Fruit fly (Drosophila melanogaster) whole organism, wandering third instar larva: Measurements from ENCODE around the gene CG13026.
A peak's percentile ranks its signal among the peaks of the same experiment; 100 is the strongest.

Experiments
- Abd-B ChIP-seq: fragments of >200 bp; optimal IDR thresholded peaks from 2 replicates; lab custom pipeline; 2017; ENCODE audit warnings: missing biosample characterization, missing genetic modification characterization
- CG32264 ChIP-seq: fragments of 200-800 bp; sonication (Bioruptor generic); optimal IDR thresholded peaks from 2 replicates; lab custom pipeline; 2016; ENCODE audit warnings: missing biosample characterization, missing genetic modification characterization
- CG9705 ChIP-seq: fragments of 200-800 bp; sonication (Bioruptor generic); optimal IDR thresholded peaks from 2 replicates; lab custom pipeline; 2018; ENCODE audit warnings: missing biosample characterization, mild to moderate bottlenecking, missing genetic modification characterization
- CrebA ChIP-seq: fragments of 200-800 bp; sonication (Bioruptor generic); optimal IDR thresholded peaks from 2 replicates; lab custom pipeline; 2016; ENCODE audit warnings: missing biosample characterization, mild to moderate bottlenecking, missing genetic modification characterization, borderline replicate concordance
- Dfd ChIP-seq: fragments of >200 bp; optimal IDR thresholded peaks from 2 replicates; lab custom pipeline; 2017; ENCODE audit warnings: missing biosample characterization, missing genetic modification characterization
- Dif ChIP-seq: fragments of 200-275, 200-300 bp; sonication (Bioruptor generic); optimal IDR thresholded peaks from 2 replicates; lab custom pipeline; 2018; ENCODE audit warnings: missing biosample characterization, missing genetic modification characterization; ENCODE audit not compliant: partially characterized antibody
- GATAd ChIP-seq: sonication (Bioruptor generic); optimal IDR thresholded peaks from 2 replicates; lab custom pipeline; 2016; ENCODE audit warnings: missing biosample characterization, missing genetic modification characterization
- HLH106 ChIP-seq: fragments of 200-800 bp; optimal IDR thresholded peaks from 3 replicates; lab custom pipeline; 2019; ENCODE audit warnings: missing biosample characterization, mild to moderate bottlenecking, missing genetic modification characterization, moderate library complexity
- Hnf4 ChIP-seq: fragments of 200-800 bp; sonication (Bioruptor generic); optimal IDR thresholded peaks from 2 replicates; lab custom pipeline; 2016; ENCODE audit warnings: missing biosample characterization, mild to moderate bottlenecking, missing genetic modification characterization
- Hr78 ChIP-seq: fragments of >200 bp; optimal IDR thresholded peaks from 2 replicates; lab custom pipeline; 2017; ENCODE audit warnings: missing biosample characterization, missing genetic modification characterization
- Hr83 ChIP-seq: fragments of 200-300 bp; sonication (Bioruptor generic); optimal IDR thresholded peaks from 2 replicates; lab custom pipeline; 2016; ENCODE audit warnings: missing biosample characterization, mild to moderate bottlenecking, missing genetic modification characterization, moderate library complexity; ENCODE audit not compliant: poor library complexity, severe bottlenecking
- Jra ChIP-seq: sonication (Bioruptor generic); optimal IDR thresholded peaks from 2 replicates; lab custom pipeline; 2016; ENCODE audit warnings: missing biosample characterization, missing genetic modification characterization
- Mio ChIP-seq: sonication (Bioruptor generic); optimal IDR thresholded peaks from 2 replicates; lab custom pipeline; 2016; ENCODE audit warnings: missing biosample characterization, missing genetic modification characterization
- Myc ChIP-seq: fragments of >200 bp; optimal IDR thresholded peaks from 2 replicates; lab custom pipeline; 2017
- Sp1 ChIP-seq: fragments of 200-800 bp; sonication (Bioruptor generic); optimal IDR thresholded peaks from 3 replicates; lab custom pipeline; 2019; ENCODE audit warnings: missing biosample characterization, mild to moderate bottlenecking, missing genetic modification characterization, moderate library complexity
- Vsx2 ChIP-seq: fragments of 200-300, 225-300 bp; sonication (Bioruptor generic); optimal IDR thresholded peaks from 2 replicates; lab custom pipeline; 2018; ENCODE audit warnings: missing biosample characterization, missing genetic modification characterization; ENCODE audit not compliant: partially characterized antibody
- br ChIP-seq: fragments of 200-800 bp; sonication (Bioruptor generic); optimal IDR thresholded peaks from 2 replicates; lab custom pipeline; 2016; ENCODE audit warnings: missing biosample characterization, missing genetic modification characterization
- brk ChIP-seq: fragments of 200-800 bp; sonication (Bioruptor generic); optimal IDR thresholded peaks from 2 replicates; lab custom pipeline; 2016; ENCODE audit warnings: missing biosample characterization, mild to moderate bottlenecking, missing genetic modification characterization
- dl ChIP-seq, 2 experiments: fragments of 175-275, 200-275 bp in 1 of 2; fragments of 200-275 bp in 1 of 2; sonication (Bioruptor generic); optimal IDR thresholded peaks; lab custom pipeline; 2018; ENCODE audit warnings: mild to moderate bottlenecking in 2 of 2, missing biosample characterization in 2 of 2, missing genetic modification characterization in 2 of 2, moderate library complexity in 2 of 2; ENCODE audit not compliant: partially characterized antibody in 2 of 2, insufficient read depth in 1 of 2
- dmrt93B ChIP-seq: fragments of 200-800 bp; sonication (Bioruptor generic); optimal IDR thresholded peaks from 2 replicates; lab custom pipeline; 2018; ENCODE audit warnings: missing biosample characterization, mild to moderate bottlenecking, missing genetic modification characterization
- dsf ChIP-seq: sonication (Bioruptor generic); optimal IDR thresholded peaks from 2 replicates; lab custom pipeline; 2016; ENCODE audit warnings: missing biosample characterization, missing genetic modification characterization, borderline replicate concordance
- ey ChIP-seq: fragments of 200-800 bp; sonication (Bioruptor generic); optimal IDR thresholded peaks from 2 replicates; lab custom pipeline; 2016; ENCODE audit warnings: missing biosample characterization, missing genetic modification characterization
- fru ChIP-seq: fragments of 200-800 bp; sonication (Bioruptor generic); optimal IDR thresholded peaks from 3 replicates; lab custom pipeline; 2016; ENCODE audit warnings: missing biosample characterization, mild to moderate bottlenecking, missing genetic modification characterization
- pan ChIP-seq: fragments of >200 bp; optimal IDR thresholded peaks from 2 replicates; lab custom pipeline; 2017
- psq ChIP-seq: fragments of 200-800 bp; sonication (Bioruptor generic); optimal IDR thresholded peaks from 3 replicates; lab custom pipeline; 2017; ENCODE audit warnings: missing biosample characterization, mild to moderate bottlenecking, missing genetic modification characterization, moderate library complexity
- rgr ChIP-seq: fragments of 200-800 bp; sonication (Bioruptor generic); optimal IDR thresholded peaks from 3 replicates; lab custom pipeline; 2016; ENCODE audit warnings: missing biosample characterization, mild to moderate bottlenecking, missing genetic modification characterization
- sage ChIP-seq: fragments of 200-800 bp; sonication (Bioruptor generic); optimal IDR thresholded peaks from 2 replicates; lab custom pipeline; 2016; ENCODE audit warnings: missing biosample characterization, mild to moderate bottlenecking, missing genetic modification characterization
- sv ChIP-seq: fragments of 200-800 bp; sonication (Bioruptor generic); optimal IDR thresholded peaks from 3 replicates; lab custom pipeline; 2016; ENCODE audit warnings: missing biosample characterization, missing genetic modification characterization
- usp ChIP-seq: fragments of >200 bp; optimal IDR thresholded peaks from 2 replicates; lab custom pipeline; 2017; ENCODE audit warnings: missing biosample characterization, missing genetic modification characterization
- woc ChIP-seq: sonication (Bioruptor generic); optimal IDR thresholded peaks from 2 replicates; lab custom pipeline; 2016; ENCODE audit warnings: missing biosample characterization, mild to moderate bottlenecking, missing genetic modification characterization

Gene CG13026

DNA sequence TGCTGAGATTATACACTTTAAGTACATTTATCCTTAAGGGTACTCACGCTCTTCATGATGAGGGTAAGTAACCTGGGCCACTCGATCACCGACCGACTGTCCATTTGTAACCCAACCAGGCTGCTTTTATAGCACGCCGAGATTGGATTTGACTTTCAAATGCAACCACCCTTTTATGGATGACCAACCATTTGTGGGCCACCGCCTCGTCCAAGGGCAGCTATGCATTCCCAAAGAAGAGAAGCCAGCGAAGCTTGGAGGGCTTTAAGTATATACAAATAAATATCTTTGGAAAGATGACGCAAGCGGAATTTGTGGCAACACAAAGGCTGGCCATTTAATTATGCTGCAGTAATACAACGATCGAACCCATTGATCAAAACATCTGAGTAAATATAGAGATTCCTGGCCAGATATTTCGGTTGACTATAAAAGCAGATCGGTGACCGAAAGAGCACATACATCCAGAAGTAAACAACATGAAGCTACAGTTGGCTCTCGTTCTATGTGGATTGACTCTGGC is at the start of gene CG13026, which contains the start of gene PGRP-SB2:
Gene CG13026, minus strand, starts transcription at position 101 of the 523 bp plus-strand sequence.
Gene PGRP-SB2, plus strand, starts transcription at position 473 of the 523 bp plus-strand sequence.
- TF ChIP-seq Dif (GFP tag; lab: Kevin White, UChicago) (no peak), ey (GFP tag; lab: Kevin White, UChicago) (no peak), woc (GFP tag; lab: Kevin White, UChicago) (no peak), Dfd (GFP tag; lab: Kevin White, UChicago) (no peak), Abd-B (GFP tag; lab: Kevin White, UChicago) (no peak), fru (no peak), CG9705 (GFP tag; lab: Kevin White, UChicago) (no peak)
- TF ChIP-seq, all 38 proteins: peak for 0

DNA sequence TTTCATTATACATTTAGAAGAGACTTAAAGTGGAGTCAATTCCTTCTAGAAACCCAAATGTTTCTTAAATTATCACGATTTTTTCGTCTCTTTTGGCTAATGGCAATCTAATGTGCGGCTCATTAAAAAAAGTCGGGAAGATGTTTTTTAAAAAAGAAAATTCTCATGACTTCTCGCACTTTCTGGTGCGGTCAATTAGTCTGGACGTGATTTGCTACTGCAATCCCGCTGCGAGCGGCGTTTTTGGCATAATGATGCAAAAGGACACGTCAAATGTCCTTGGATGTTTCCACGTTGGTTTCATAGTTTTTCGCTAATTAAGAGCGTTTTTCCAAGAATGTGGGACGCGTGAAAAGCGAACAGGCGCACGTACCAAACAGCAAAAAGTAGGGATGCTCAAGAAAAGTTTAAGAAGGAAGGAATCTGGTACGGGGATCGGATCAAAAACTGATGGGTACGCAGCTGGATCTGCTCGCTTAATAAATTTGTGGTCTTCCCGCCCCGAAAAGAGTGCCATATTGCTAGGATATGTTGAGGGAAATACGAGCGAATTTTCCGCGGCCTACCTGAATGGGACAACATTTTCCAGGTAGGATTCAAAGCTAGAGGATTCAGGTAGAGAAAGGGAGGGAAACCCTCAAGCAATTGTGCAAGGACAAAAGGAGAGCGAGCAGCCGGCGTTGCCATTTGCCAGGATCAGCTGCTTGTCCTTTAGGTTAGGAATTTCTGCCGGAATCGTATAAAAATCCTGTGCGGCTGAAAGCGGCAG is 47.0 kb upstream of the CG13026 start:
- no peak for TF ChIP-seq dsf (GFP tag; lab: Kevin White, UChicago)
- no peak for TF ChIP-seq HLH106
- TF ChIP-seq br (GFP tag; lab: Kevin White, UChicago) = no peak
- TF ChIP-seq Hr78 (GFP tag; lab: Kevin White, UChicago) = no peak
- no peak for TF ChIP-seq Vsx2 (GFP tag; lab: Kevin White, UChicago)
- TF ChIP-seq sage (GFP tag; lab: Kevin White, UChicago) = no peak
- no peak for TF ChIP-seq pan
- no peak for TF ChIP-seq ey (GFP tag; lab: Kevin White, UChicago)
- TF ChIP-seq Dfd (GFP tag; lab: Kevin White, UChicago) = no peak
- TF ChIP-seq dmrt93B (GFP tag; lab: Kevin White, UChicago) = no peak

DNA sequence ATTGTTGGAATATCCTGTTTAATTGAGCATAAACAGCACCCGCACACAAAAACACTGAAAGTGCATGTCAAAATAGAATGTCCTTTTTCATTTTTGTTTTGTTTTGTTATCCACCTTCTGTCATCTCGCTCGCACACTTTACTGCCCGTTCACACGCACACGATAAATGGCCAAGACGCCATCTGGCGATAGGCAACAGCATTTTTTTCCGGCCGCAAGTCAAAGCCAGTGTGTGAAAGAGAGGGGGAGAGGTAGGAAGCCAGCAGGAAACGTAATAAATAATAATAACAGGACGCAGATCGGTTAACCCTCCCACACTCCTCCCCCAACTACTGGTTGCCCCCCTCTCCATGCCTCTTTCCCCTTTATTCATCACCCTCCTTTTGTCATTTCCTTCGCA is 43.9 kb upstream of the CG13026 start:
- TF ChIP-seq Myc (lab: Kevin White, UChicago) (no peak), Abd-B (GFP tag; lab: Kevin White, UChicago) (no peak), CG9705 (GFP tag; lab: Kevin White, UChicago) (peak; percentile 6), GATAd (GFP tag; lab: Kevin White, UChicago) (no peak), sv (no peak), Hnf4 (no peak), psq (GFP tag; lab: Kevin White, UChicago) (peak; percentile 92)

- TF ChIP-seq Vsx2 (GFP tag; lab: Kevin White, UChicago) (no peak), Hr83 (GFP tag; lab: Kevin White, UChicago) (no peak), Mio (GFP tag; lab: Kevin White, UChicago) (no peak), psq (GFP tag; lab: Kevin White, UChicago) (no peak), Sp1 (no peak), CG32264 (GFP tag; lab: Kevin White, UChicago) (no peak), rgr (GFP tag; lab: Kevin White, UChicago) (no peak), sv (no peak), CG9705 (GFP tag; lab: Kevin White, UChicago) (no peak), Myc (lab: Kevin White, UChicago) (no peak), usp (GFP tag; lab: Kevin White, UChicago) (no peak), fru (no peak), Dif (GFP tag; lab: Kevin White, UChicago) (no peak), Jra (GFP tag; lab: Kevin White, UChicago) (no peak)
- TF ChIP-seq, all 38 proteins: peak for 0
These were observed 42.2 kb upstream of the CG13026 start for dm6 chr3L:16768001-16768652.

- no peak for TF ChIP-seq Abd-B (GFP tag; lab: Kevin White, UChicago)
- TF ChIP-seq rgr (GFP tag; lab: Kevin White, UChicago) = no peak
- TF ChIP-seq psq (GFP tag; lab: Kevin White, UChicago) = no peak
- TF ChIP-seq dl (GFP tag; optimal IDR thresholded peaks at IDR 0.05; lab: Kevin White, UChicago; ENCODE audit: insufficient read depth in 1 of 2, partially characterized antibody in 2 of 2) = no peak
- TF ChIP-seq sage (GFP tag; lab: Kevin White, UChicago) = no peak
- TF ChIP-seq Mio (GFP tag; lab: Kevin White, UChicago) = no peak
- no peak for TF ChIP-seq CrebA (GFP tag; lab: Kevin White, UChicago)
- no peak for TF ChIP-seq woc (GFP tag; lab: Kevin White, UChicago)
- no peak for TF ChIP-seq CG9705 (GFP tag; lab: Kevin White, UChicago)
- no peak for TF ChIP-seq sv
- no peak for TF ChIP-seq brk (GFP tag; lab: Kevin White, UChicago)
- no peak for TF ChIP-seq CG32264 (GFP tag; lab: Kevin White, UChicago)
- TF ChIP-seq, all 38 proteins: peak for 0
These were observed 40.9 kb upstream of the CG13026 start for dm6 chr3L:16766901-16767300.
